Worm (Caenorhabditis elegans): ENCODE data around the gene cul-2.

DNA sequence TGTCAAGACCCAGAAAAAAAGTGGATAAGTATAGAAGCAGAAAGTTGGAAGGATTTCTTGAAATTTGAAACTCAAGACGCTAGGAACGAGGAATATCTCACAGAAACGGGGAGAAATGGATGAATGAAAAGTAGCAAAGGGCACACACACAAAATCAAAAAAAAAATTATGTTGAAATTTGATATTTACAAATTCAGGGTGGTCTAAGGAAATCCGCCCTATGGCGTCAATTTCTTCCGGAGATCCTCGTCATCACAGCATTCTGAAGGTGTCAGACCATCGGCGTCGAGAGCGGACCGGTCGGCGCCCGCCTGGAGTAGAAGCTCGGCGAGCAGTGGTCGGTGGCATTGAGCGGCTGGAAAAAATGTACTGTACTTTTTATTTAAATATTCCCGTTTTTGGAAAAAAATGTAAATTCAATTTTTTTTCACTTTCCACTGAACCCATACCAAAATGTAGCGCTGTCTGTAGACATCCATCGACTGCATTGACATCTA lies 47.0 kb upstream of the cul-2 start:
- no peak for TF ChIP-seq skn-1 (tag; optimal IDR thresholded peaks at IDR 0.05)
- no peak for TF ChIP-seq attf-4 (tag; optimal IDR thresholded peaks at IDR 0.05)
- no peak for TF ChIP-seq zag-1 (tag; optimal IDR thresholded peaks at IDR 0.05)
- TF ChIP-seq tra-1 (GFP tag; IDR thresholded peaks at IDR 0.05) = no peak
- no peak for TF ChIP-seq F37D6.2 (tag; optimal IDR thresholded peaks at IDR 0.05)
- no peak for TF ChIP-seq ZK337.2 (GFP tag; IDR thresholded peaks at IDR 0.05)
- no peak for TF ChIP-seq lin-1 (GFP tag; IDR thresholded peaks at IDR 0.05)
- no peak for TF ChIP-seq pqm-1 (tag; optimal IDR thresholded peaks at IDR 0.05)
